1 fruit fly cellular context compared by ENCODE assay signal in the genomic region with DNA sequence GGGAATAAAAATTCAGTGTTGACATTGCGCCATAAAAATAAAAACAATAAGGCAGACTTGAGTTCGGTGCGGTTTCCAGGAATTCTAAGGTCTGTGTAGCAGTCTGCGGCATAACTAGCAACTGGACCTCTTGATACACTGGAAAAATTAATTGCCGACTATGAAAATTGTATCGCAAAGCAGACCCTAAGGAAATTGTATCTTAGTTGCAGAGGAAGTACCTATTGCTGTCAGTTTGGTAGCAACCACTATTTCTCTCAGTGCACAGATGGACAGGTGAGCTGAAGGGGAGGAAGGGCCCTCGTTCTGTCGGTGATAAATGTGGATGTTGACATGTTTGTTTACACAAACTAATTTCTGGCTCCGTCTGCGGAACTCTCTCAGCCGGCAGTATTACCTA.
TF ChIP-seq lines count a peak whose summit lies in the region.

No protein-coding gene starts in this region.

TF ChIP-seq in whole organism, embryonic, 481 proteins besides CTCF, POLR2A, EP300 and RAD21 (continued from another document):
- TF ChIP-seq Xrp1 (GFP tag; IDR thresholded peaks at IDR 0.05; lab: Robert Waterston, UW) (peak; percentile 78), Myb (GFP tag; optimal IDR thresholded peaks at IDR 0.05; lab: Kevin White, UChicago) (peak; percentile 1), Usf (GFP tag; optimal IDR thresholded peaks at IDR 0.05; lab: Kevin White, UChicago) (no peak), phol (tag; optimal IDR thresholded peaks at IDR 0.05; lab: Kevin White, UChicago) (peak; percentile 63), Meics (GFP tag; optimal IDR thresholded peaks at IDR 0.05; lab: Kevin White, UChicago) (no peak), CG10267 (tag; optimal IDR thresholded peaks at IDR 0.05; lab: Kevin White, UChicago) (peak; percentile 49), CG34376 (GFP tag; optimal IDR thresholded peaks at IDR 0.05; lab: Kevin White, UChicago) (no peak), Dip2 (GFP tag; IDR thresholded peaks at IDR 0.05; lab: Robert Waterston, UW) (no peak), D (optimal IDR thresholded peaks at IDR 0.05; lab: Kevin White, UChicago) (no peak), D (GFP tag; optimal IDR thresholded peaks at IDR 0.05; lab: Kevin White, UChicago) (peak; percentile 19), sens (GFP tag; lab: Kevin White, UChicago) (peak; percentile 98)
